Fruit fly (Drosophila melanogaster): ENCODE data around the gene CG7857.

Gene CG7857

DNA sequence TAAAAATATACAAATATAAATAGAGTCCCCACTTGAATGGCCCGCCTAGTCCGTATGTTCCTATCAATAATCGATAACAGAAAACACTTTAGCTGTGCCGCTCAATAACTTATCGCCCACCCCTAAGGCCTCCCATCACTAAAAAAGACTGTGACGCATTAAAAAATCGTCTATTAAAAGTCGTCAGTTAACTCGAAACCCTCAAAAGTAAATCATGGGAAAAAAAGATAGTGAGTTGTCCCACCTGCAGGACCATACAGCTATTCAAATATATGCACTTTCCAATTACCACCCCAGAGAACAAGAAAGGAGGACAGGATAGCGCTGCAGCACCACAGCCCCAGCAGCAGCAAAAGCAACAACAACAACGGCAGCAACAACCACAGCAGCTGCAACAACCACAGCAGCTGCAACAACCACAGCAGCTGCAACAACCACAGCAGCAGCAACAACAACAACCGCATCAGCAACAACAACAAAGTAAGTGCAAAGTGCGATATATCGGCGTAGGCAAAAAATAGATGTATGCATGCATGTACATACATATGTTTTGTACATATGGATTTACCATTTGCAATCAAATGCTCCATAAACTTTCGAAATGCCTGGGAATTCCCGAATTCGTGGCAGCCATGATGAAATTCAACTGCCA is 49.4 kb upstream of the CG7857 start, which contains the start of gene AGO2:
AGO2 (plus strand) TSS at position 121 of the 652 bp plus-strand sequence.
- TF ChIP-seq HmgD (GFP tag; optimal IDR thresholded peaks at IDR 0.05) (peak; percentile 91), pb (GFP tag; optimal IDR thresholded peaks at IDR 0.05) (peak; percentile 39), CG9797 (GFP tag; optimal IDR thresholded peaks at IDR 0.05) (peak; percentile 53), Asciz (GFP tag; optimal IDR thresholded peaks at IDR 0.05) (peak; percentile 23), CG11247 (GFP tag; IDR thresholded peaks at IDR 0.05) (no peak), sna (GFP tag; IDR thresholded peaks at IDR 0.05; ENCODE audit: partially characterized antibody) (peak; percentile 60), cg (GFP tag; optimal IDR thresholded peaks at IDR 0.05) (peak; percentile 52), phol (tag; optimal IDR thresholded peaks at IDR 0.05) (peak; percentile 90), CG15601 (tag; optimal IDR thresholded peaks at IDR 0.05) (peak; percentile 17), tgo (GFP tag; IDR thresholded peaks at IDR 0.05) (no peak), MBD-R2 (GFP tag; IDR thresholded peaks at IDR 0.05) (peak; percentile 24; the same call in 1 of the 2 replicates), sug (tag; optimal IDR thresholded peaks at IDR 0.05) (peak; percentile 9), CG2202 (tag; optimal IDR thresholded peaks at IDR 0.05) (no peak), Hmr (GFP tag; optimal IDR thresholded peaks at IDR 0.05) (no peak), CG12104 (GFP tag; optimal IDR thresholded peaks at IDR 0.05) (no peak), slou (GFP tag; optimal IDR thresholded peaks at IDR 0.05) (no peak), hb (GFP tag; IDR thresholded peaks at IDR 0.05; ENCODE audit: partially characterized antibody) (peak; percentile 68; the same call in 2 of the 3 replicates), dpn (GFP tag; optimal IDR thresholded peaks at IDR 0.05) (no peak), Hr51 (GFP tag; optimal IDR thresholded peaks at IDR 0.05) (peak in 1 of 2 experiments; percentile 61), CG14014 (GFP tag; IDR thresholded peaks at IDR 0.05) (no peak), CrebB (tag; optimal IDR thresholded peaks at IDR 0.05) (peak; percentile 30), CG13296 (GFP tag; optimal IDR thresholded peaks at IDR 0.05) (peak; percentile 28), CG11695 (GFP tag; IDR thresholded peaks at IDR 0.05) (no peak), chif (GFP tag; optimal IDR thresholded peaks at IDR 0.05) (no peak), CG13624 (GFP tag; optimal IDR thresholded peaks at IDR 0.05) (peak; percentile 92), CG12236 (GFP tag; optimal IDR thresholded peaks at IDR 0.05) (no peak), Atf-2 (GFP tag; optimal IDR thresholded peaks at IDR 0.05) (no peak), zfh2 (GFP tag; optimal IDR thresholded peaks at IDR 0.05) (peak; percentile 9), pita (GFP tag; optimal IDR thresholded peaks at IDR 0.05) (peak; percentile 62), CG7271 (tag; optimal IDR thresholded peaks at IDR 0.05) (peak; percentile 48), Six4 (GFP tag; optimal IDR thresholded peaks at IDR 0.05) (peak; percentile 17), nau (GFP tag; optimal IDR thresholded peaks at IDR 0.05) (peak; percentile 46), Meics (GFP tag; optimal IDR thresholded peaks at IDR 0.05) (no peak), row (GFP tag; IDR thresholded peaks at IDR 0.05) (peak; percentile 31; the same call in 1 of the 3 replicates), YL-1 (GFP tag; optimal IDR thresholded peaks at IDR 0.05) (peak; percentile 92), nerfin-1 (tag; optimal IDR thresholded peaks at IDR 0.05) (peak; percentile 21), Sin3A (optimal IDR thresholded peaks at IDR 0.05) (peak; percentile 59), stwl (tag; optimal IDR thresholded peaks at IDR 0.05) (peak; percentile 55), Bgb (GFP tag; IDR thresholded peaks at IDR 0.05; ENCODE audit: partially characterized antibody) (peak; percentile 82), CG18476 (GFP tag; optimal IDR thresholded peaks at IDR 0.05) (no peak), CG13287 (GFP tag; IDR thresholded peaks at IDR 0.05; ENCODE audit: partially characterized antibody) (peak; percentile 80), scrt (GFP tag; optimal IDR thresholded peaks at IDR 0.05) (peak; percentile 40), CG10366 (GFP tag; IDR thresholded peaks at IDR 0.05) (no peak), CG1024 (GFP tag; IDR thresholded peaks at IDR 0.05) (no peak), Xrp1 (GFP tag; IDR thresholded peaks at IDR 0.05) (peak; percentile 41; the same call in 1 of the 2 replicates), mirr (GFP tag; optimal IDR thresholded peaks at IDR 0.05) (peak; percentile 32), CG31365 (tag; optimal IDR thresholded peaks at IDR 0.05) (peak; percentile 3), CG2875 (GFP tag; optimal IDR thresholded peaks at IDR 0.05) (no peak), zen2 (GFP tag; IDR thresholded peaks at IDR 0.05; ENCODE audit: partially characterized antibody) (peak; percentile 69; the same call in 2 of the 3 replicates)
